Fruit fly (Drosophila melanogaster) whole organism, embryonic: ENCODE measurements around the gene bsf.

ENCODE experiments used
- Atf6 ChIP-seq: fragments of 200-800 bp; sonication (Bioruptor generic); IDR thresholded peaks from 2 replicates; pipeline ENCODE4 v1.3.6; 2022; ENCODE audit warnings: missing biosample characterization, missing genetic modification characterization
- B-H2 ChIP-seq: fragments of 200-800 bp; sonication (Bioruptor generic); optimal IDR thresholded peaks from 2 replicates; lab custom pipeline; 2018; ENCODE audit warnings: missing biosample characterization, mild to moderate bottlenecking, missing genetic modification characterization
- Bteb2 ChIP-seq: fragments of 200-800 bp; sonication (Bioruptor generic); optimal IDR thresholded peaks from 2 replicates; lab custom pipeline; 2016; ENCODE audit warnings: missing biosample characterization, missing genetic modification characterization
- CG10462 ChIP-seq: fragments of 200-800 bp; sonication (Bioruptor generic); optimal IDR thresholded peaks from 2 replicates; lab custom pipeline; 2016; ENCODE audit warnings: missing biosample characterization, missing genetic modification characterization
- CG11560 ChIP-seq: fragments of 200-800 bp; sonication (Bioruptor generic); IDR thresholded peaks from 3 replicates; pipeline ENCODE4 v1.3.6; 2022; ENCODE audit warnings: missing biosample characterization, missing genetic modification characterization
- CG12659 ChIP-seq: fragments of 200-800 bp; sonication (Bioruptor generic); optimal IDR thresholded peaks from 3 replicates; lab custom pipeline; 2017; ENCODE audit warnings: mild to moderate bottlenecking, missing biosample characterization, missing genetic modification reagents, missing genetic modification characterization
- CG12769 ChIP-seq: fragments of 200-800 bp; sonication (Bioruptor generic); optimal IDR thresholded peaks from 2 replicates; lab custom pipeline; 2019; ENCODE audit warnings: missing biosample characterization, mild to moderate bottlenecking, missing genetic modification characterization, moderate library complexity
- CG16863 ChIP-seq: fragments of 200-800 bp; sonication (Bioruptor generic); optimal IDR thresholded peaks from 3 replicates; lab custom pipeline; 2016; ENCODE audit warnings: missing biosample characterization, missing genetic modification characterization
- CG18011 ChIP-seq: fragments of 200-800 bp; sonication (Bioruptor generic); optimal IDR thresholded peaks from 2 replicates; lab custom pipeline; 2017; ENCODE audit warnings: missing biosample characterization, missing genetic modification characterization, mild to moderate bottlenecking, moderate library complexity, missing genotype
- CG2116 ChIP-seq: fragments of 200-800 bp; sonication (Bioruptor generic); optimal IDR thresholded peaks from 3 replicates; lab custom pipeline; 2018; ENCODE audit warnings: missing biosample characterization, mild to moderate bottlenecking, missing genetic modification characterization
- CG2202 ChIP-seq: fragments of 200-800 bp; sonication (Bioruptor generic); optimal IDR thresholded peaks from 2 replicates; lab custom pipeline; 2018; ENCODE audit warnings: missing biosample characterization, mild to moderate bottlenecking, missing genetic modification characterization
- CG2889 ChIP-seq: fragments of 200-800 bp; sonication (Bioruptor generic); IDR thresholded peaks from 3 replicates; pipeline ENCODE4 v1.3.6; 2022; ENCODE audit warnings: missing biosample characterization, missing genetic modification characterization
- CG30431 ChIP-seq: fragments of 200-800 bp; sonication (Bioruptor generic); optimal IDR thresholded peaks from 2 replicates; lab custom pipeline; 2017; ENCODE audit warnings: missing biosample characterization, missing genetic modification characterization
- CG31441 ChIP-seq: fragments of 200-800 bp; sonication (Bioruptor generic); IDR thresholded peaks from 2 replicates; pipeline ENCODE4 v1.3.6; 2022; ENCODE audit warnings: missing biosample characterization, missing genetic modification characterization
- CG3163 ChIP-seq: fragments of 200-800 bp; sonication (Bioruptor generic); optimal IDR thresholded peaks from 3 replicates; lab custom pipeline; 2016; ENCODE audit warnings: missing biosample characterization, missing genetic modification characterization
- CG34224 ChIP-seq: fragments of 200-800 bp; sonication (Bioruptor generic); IDR thresholded peaks from 3 replicates; pipeline ENCODE4 v1.3.6; 2022; ENCODE audit warnings: missing biosample characterization, missing genetic modification characterization; ENCODE audit not compliant: partially characterized antibody
- CG4617 ChIP-seq: fragments of 200-800 bp; sonication (Bioruptor generic); optimal IDR thresholded peaks from 3 replicates; lab custom pipeline; 2016; ENCODE audit warnings: missing biosample characterization, missing genetic modification characterization, borderline replicate concordance
- CG6683 ChIP-seq: fragments of 200-800 bp; sonication (Bioruptor generic); optimal IDR thresholded peaks from 2 replicates; lab custom pipeline; 2017; ENCODE audit warnings: missing biosample characterization, mild to moderate bottlenecking, missing genetic modification characterization, missing genetic modification reagents
- CG6765 ChIP-seq: fragments of 200-800 bp; sonication (Bioruptor generic); optimal IDR thresholded peaks from 3 replicates; lab custom pipeline; 2017; ENCODE audit warnings: missing biosample characterization, mild to moderate bottlenecking, missing genetic modification characterization
- CG9609 ChIP-seq: fragments of 200-800 bp; sonication (Bioruptor generic); optimal IDR thresholded peaks from 3 replicates; lab custom pipeline; 2016; ENCODE audit warnings: missing biosample characterization, missing genetic modification characterization
- CG9932 ChIP-seq: fragments of 200-800 bp; sonication (Bioruptor generic); IDR thresholded peaks from 2 replicates; pipeline ENCODE4 v1.3.6; 2022; ENCODE audit warnings: missing biosample characterization, missing genetic modification characterization
- Dek ChIP-seq: fragments of 200-800 bp; sonication (Bioruptor generic); optimal IDR thresholded peaks from 3 replicates; lab custom pipeline; 2019; ENCODE audit warnings: missing biosample characterization, mild to moderate bottlenecking, missing genetic modification characterization, moderate library complexity
- GATAe ChIP-seq: fragments of 200-800 bp; sonication (Bioruptor generic); conservative IDR thresholded peaks from 2 replicates; pipeline ENCODE4 v1.3.6; 2022; ENCODE audit warnings: missing biosample characterization, missing genetic modification characterization
- Gsc ChIP-seq: fragments of 200-800 bp; sonication (Bioruptor generic); IDR thresholded peaks from 2 replicates; pipeline ENCODE4 v1.3.6; 2022; ENCODE audit warnings: missing biosample characterization, missing genetic modification characterization
- HHEX ChIP-seq: fragments of 200-800 bp; sonication (Bioruptor generic); optimal IDR thresholded peaks from 3 replicates; lab custom pipeline; 2017; ENCODE audit warnings: missing biosample characterization, mild to moderate bottlenecking, missing genetic modification characterization, missing genetic modification reagents
- HLH4C ChIP-seq: fragments of 200-800 bp; sonication (Bioruptor generic); IDR thresholded peaks from 3 replicates; pipeline ENCODE4 v1.3.6; 2022; ENCODE audit warnings: missing biosample characterization, missing genetic modification characterization; ENCODE audit not compliant: partially characterized antibody
- Hand ChIP-seq: fragments of 200-800 bp; sonication (Bioruptor generic); optimal IDR thresholded peaks from 2 replicates; lab custom pipeline; 2017; ENCODE audit warnings: mild to moderate bottlenecking, missing biosample characterization, missing genetic modification reagents, missing genetic modification characterization
- Lhr ChIP-seq: fragments of 200-800 bp; sonication (Bioruptor generic); optimal IDR thresholded peaks from 3 replicates; lab custom pipeline; 2017; ENCODE audit warnings: mild to moderate bottlenecking, missing biosample characterization, missing genetic modification reagents, missing genetic modification characterization
- MTF-1 ChIP-seq: fragments of 200-800 bp; sonication (Bioruptor generic); optimal IDR thresholded peaks from 2 replicates; lab custom pipeline; 2018; ENCODE audit warnings: missing biosample characterization, mild to moderate bottlenecking, missing genetic modification characterization, borderline replicate concordance
- Neu2 ChIP-seq: fragments of 200-800 bp; sonication (Bioruptor generic); optimal IDR thresholded peaks from 3 replicates; lab custom pipeline; 2016; ENCODE audit warnings: missing biosample characterization, missing genetic modification characterization, borderline replicate concordance
- Xrp1 ChIP-seq: fragments of 200-800 bp; sonication (Bioruptor generic); IDR thresholded peaks from 2 replicates; pipeline ENCODE4 v1.3.6; 2022; ENCODE audit warnings: missing biosample characterization, missing genetic modification characterization
- YL-1 ChIP-seq: fragments of 200-800 bp; sonication (Bioruptor generic); optimal IDR thresholded peaks from 3 replicates; lab custom pipeline; 2017; ENCODE audit warnings: missing biosample characterization, mild to moderate bottlenecking, missing genetic modification characterization
- abd-A ChIP-seq: fragments of 200-800 bp; sonication (Bioruptor generic); optimal IDR thresholded peaks from 3 replicates; lab custom pipeline; 2019; ENCODE audit warnings: missing biosample characterization, mild to moderate bottlenecking, missing genetic modification characterization, moderate library complexity
- ac ChIP-seq: fragments of 200-800 bp; sonication (Bioruptor generic); optimal IDR thresholded peaks from 3 replicates; lab custom pipeline; 2017; ENCODE audit warnings: missing biosample characterization, mild to moderate bottlenecking, missing genetic modification characterization
- aop ChIP-seq: fragments of 200-800 bp; sonication (Bioruptor generic); IDR thresholded peaks from 2 replicates; pipeline ENCODE4 v1.3.6; 2022; ENCODE audit warnings: missing biosample characterization, missing genetic modification characterization
- bigmax ChIP-seq: fragments of 200-800 bp; sonication (Bioruptor generic); optimal IDR thresholded peaks from 2 replicates; lab custom pipeline; 2018; ENCODE audit warnings: missing biosample characterization, mild to moderate bottlenecking, missing genetic modification characterization
- gcm2 ChIP-seq: fragments of 200-800 bp; sonication (Bioruptor generic); optimal IDR thresholded peaks from 2 replicates; lab custom pipeline; 2016; ENCODE audit warnings: missing biosample characterization, missing genetic modification characterization
- kah ChIP-seq: fragments of 200-800 bp; sonication (Bioruptor generic); optimal IDR thresholded peaks from 2 replicates; lab custom pipeline; 2018; ENCODE audit warnings: missing biosample characterization, mild to moderate bottlenecking, missing genetic modification characterization
- klu ChIP-seq: fragments of 200-800 bp; sonication (Bioruptor generic); IDR thresholded peaks from 2 replicates; pipeline ENCODE4 v1.3.6; 2022; ENCODE audit warnings: missing biosample characterization, missing genetic modification characterization
- mirr ChIP-seq: fragments of 200-800 bp; sonication (Bioruptor generic); optimal IDR thresholded peaks from 3 replicates; lab custom pipeline; 2018; ENCODE audit warnings: missing biosample characterization, mild to moderate bottlenecking, missing genetic modification characterization
- odd ChIP-seq: fragments of 200-800 bp; sonication (Bioruptor generic); optimal IDR thresholded peaks from 2 replicates; lab custom pipeline; 2017; ENCODE audit warnings: missing biosample characterization, mild to moderate bottlenecking, missing genetic modification characterization
- otp ChIP-seq: fragments of 200-800 bp; sonication (Bioruptor generic); IDR thresholded peaks from 3 replicates; pipeline ENCODE4, ENCODE4 v1.3.6; 2022; ENCODE audit warnings: missing biosample characterization, missing genetic modification characterization
- pb ChIP-seq: fragments of 200-800 bp; sonication (Bioruptor generic); optimal IDR thresholded peaks from 3 replicates; lab custom pipeline; 2016; ENCODE audit warnings: missing biosample characterization, missing genetic modification characterization
- peb ChIP-seq: fragments of 200-800 bp; sonication (Bioruptor generic); IDR thresholded peaks from 2 replicates; pipeline ENCODE4 v1.3.6; 2022; ENCODE audit warnings: missing biosample characterization, missing genetic modification characterization
- pum ChIP-seq: fragments of 200-800 bp; sonication (Bioruptor generic); optimal IDR thresholded peaks from 2 replicates; lab custom pipeline; 2016; ENCODE audit warnings: missing biosample characterization, missing genetic modification characterization
- pzg ChIP-seq: fragments of 200-800 bp; sonication (Bioruptor generic); optimal IDR thresholded peaks from 3 replicates; lab custom pipeline; 2018; ENCODE audit warnings: missing biosample characterization, mild to moderate bottlenecking, missing genetic modification characterization, moderate library complexity
- trh ChIP-seq: fragments of 200-800 bp; sonication (Bioruptor generic); optimal IDR thresholded peaks from 2 replicates; lab custom pipeline; 2016; ENCODE audit warnings: missing biosample characterization, missing genetic modification characterization
- tx ChIP-seq: fragments of 200-800 bp; sonication (Bioruptor generic); optimal IDR thresholded peaks from 2 replicates; lab custom pipeline; 2016; ENCODE audit warnings: missing biosample characterization, missing genetic modification characterization
- z ChIP-seq: fragments of 200-800 bp; sonication (Bioruptor generic); IDR thresholded peaks from 3 replicates; pipeline ENCODE4 v1.3.6; 2022; ENCODE audit warnings: missing biosample characterization, missing genetic modification characterization

The bsf gene

DNA sequence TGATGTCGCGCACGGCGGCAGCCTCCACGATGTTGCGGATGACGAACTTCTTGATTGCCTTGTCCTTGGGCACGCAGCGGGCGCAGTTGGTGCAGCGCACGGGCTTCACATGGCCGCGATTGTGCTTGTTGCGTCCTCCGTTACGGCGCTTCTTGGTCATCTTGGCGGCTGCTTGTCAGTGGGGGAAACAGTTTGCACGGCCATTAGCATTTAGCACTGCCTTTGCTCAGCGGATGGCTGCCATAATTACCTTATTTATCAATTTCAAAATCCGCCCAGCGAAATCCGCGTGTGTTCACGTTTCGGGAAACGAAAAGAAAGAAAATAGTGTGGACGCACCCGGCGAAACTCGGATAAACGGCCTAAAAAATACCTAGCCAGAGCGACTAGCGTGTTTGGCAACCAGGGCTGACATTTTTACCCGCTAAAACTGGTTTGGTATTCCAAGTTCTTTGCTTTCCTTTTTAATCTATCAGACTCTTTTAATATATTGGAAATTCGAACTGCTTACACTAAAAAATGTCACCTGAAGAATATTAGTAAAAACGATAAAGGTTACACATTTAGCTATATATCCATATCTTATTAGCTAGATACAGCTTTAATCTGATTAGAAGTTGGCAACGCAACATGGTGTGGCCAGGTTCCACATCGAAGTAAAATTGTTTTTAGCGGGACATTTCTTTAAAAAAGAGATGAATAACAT is 11.3 kb downstream of the bsf start, which contains the start of gene RpS26 (continued):
- TF ChIP-seq Neu2 (GFP tag; lab: Kevin White, UChicago) (no peak), CG2116 (GFP tag; lab: Kevin White, UChicago) (peak; percentile 50), Lhr (GFP tag; lab: Kevin White, UChicago) (peak; percentile 65), CG4617 (GFP tag; lab: Kevin White, UChicago) (no peak), mirr (GFP tag; lab: Kevin White, UChicago) (no peak), CG6765 (GFP tag; lab: Kevin White, UChicago) (peak; percentile 48), ac (GFP tag; lab: Kevin White, UChicago) (no peak), pb (GFP tag; lab: Kevin White, UChicago) (no peak), abd-A (tag; lab: Kevin White, UChicago) (no peak), CG11560 (tag; lab: Robert Waterston, UW) (no peak), Gsc (no peak), peb (no peak), aop (GFP tag; lab: Robert Waterston, UW) (no peak), CG9609 (GFP tag; lab: Kevin White, UChicago) (no peak), pum (peak; percentile 60)

DNA sequence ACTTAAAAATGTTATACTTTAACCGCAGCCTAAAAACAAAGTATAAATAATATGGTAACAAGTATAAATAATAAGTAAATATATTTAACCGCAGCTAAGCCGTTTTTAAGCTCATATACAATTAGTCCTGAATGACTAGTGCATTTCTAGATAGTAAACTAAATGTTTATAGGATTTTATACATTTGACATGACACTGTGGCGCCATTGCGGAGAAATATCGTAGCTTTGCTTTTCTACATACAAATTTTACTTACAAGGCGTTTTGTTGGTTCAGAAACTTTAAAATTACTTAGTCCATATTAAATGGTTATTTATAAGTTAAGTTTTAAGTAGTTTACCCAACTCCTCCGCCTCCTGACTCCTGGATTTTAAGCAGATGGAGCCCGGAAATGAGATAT is 13.2 kb downstream of the bsf start:
- TF ChIP-seq Dek (tag; lab: Kevin White, UChicago) (peak; percentile 50), Hand (GFP tag; lab: Kevin White, UChicago) (no peak), tx (no peak), CG30431 (GFP tag; lab: Kevin White, UChicago) (no peak), pzg (GFP tag; lab: Kevin White, UChicago) (no peak), CG18011 (GFP tag; lab: Kevin White, UChicago) (no peak), Bteb2 (GFP tag; lab: Kevin White, UChicago) (no peak), CG6683 (GFP tag; lab: Kevin White, UChicago) (no peak), CG12659 (GFP tag; lab: Kevin White, UChicago) (peak; percentile 30), YL-1 (GFP tag; lab: Kevin White, UChicago) (peak; percentile 6), kah (GFP tag; lab: Kevin White, UChicago) (no peak), B-H2 (GFP tag; lab: Kevin White, UChicago) (peak; percentile 30), bigmax (GFP tag; lab: Kevin White, UChicago) (no peak), z (GFP tag; lab: Robert Waterston, UW) (no peak), Xrp1 (GFP tag; lab: Robert Waterston, UW) (no peak; the same call in 1 of the 2 replicates), CG3163 (GFP tag; lab: Kevin White, UChicago) (no peak), CG10462 (GFP tag; lab: Kevin White, UChicago) (no peak), otp (GFP tag; lab: Robert Waterston, UW) (no peak), CG2202 (no peak), CG34224 (no peak), HLH4C (GFP tag; lab: Robert Waterston, UW) (peak; percentile 52; the same call in 1 of the 3 replicates), klu (GFP tag; lab: Robert Waterston, UW) (no peak), CG16863 (no peak), gcm2 (GFP tag; lab: Kevin White, UChicago) (no peak), CG2889 (GFP tag; lab: Robert Waterston, UW) (no peak), CG9932 (peak; percentile 16; the same call in 1 of the 2 replicates), HHEX (GFP tag; lab: Kevin White, UChicago) (peak; percentile 13), Atf6 (GFP tag; lab: Robert Waterston, UW) (no peak), GATAe (no peak), odd (GFP tag; lab: Kevin White, UChicago) (no peak), CG12769 (tag; lab: Kevin White, UChicago) (no peak), MTF-1 (no peak), CG31441 (no peak), trh (GFP tag; lab: Kevin White, UChicago) (no peak)
